Worm (Caenorhabditis elegans) whole organism, midembryonic: Measurements from ENCODE around the gene srz-91.
"Not testable (repeated sequence)": the region's sequence is repeated elsewhere in the genome, so short reads cannot be mapped to it uniquely, and the experiment has no call there.

Source experiments
- T22C8.4 ChIP-seq: fragments of 200-800 bp; sonication (Bioruptor generic); IDR thresholded peaks from 2 replicates; pipeline ENCODE4 v1.3.6; 2022; ENCODE audit warnings: missing genetic modification characterization, missing compliant biosample characterization
- cog-1 ChIP-seq: sonication (generic microtip); optimal IDR thresholded peaks from 2 replicates; lab custom pipeline; 2016; ENCODE audit warnings: missing genetic modification characterization, missing compliant biosample characterization
- flt-1 ChIP-seq: fragments of 200-800 bp; sonication (Bioruptor generic); IDR thresholded peaks from 2 replicates; pipeline ENCODE4 v1.3.6; 2022; ENCODE audit warnings: missing genetic modification characterization, missing compliant biosample characterization
- klf-2 ChIP-seq: fragments of 200-800 bp; sonication (Bioruptor generic); conservative IDR thresholded peaks from 2 replicates; pipeline ENCODE4 v1.3.6; 2022; ENCODE audit warnings: missing genetic modification reagents, missing genetic modification characterization, missing compliant biosample characterization
- med-1 ChIP-seq: sonication (generic microtip); optimal IDR thresholded peaks from 2 replicates; lab custom pipeline; 2017; ENCODE audit warnings: missing genetic modification characterization, mild to moderate bottlenecking, missing compliant biosample characterization, antibody characterized with exemption, missing genetic modification reagents; ENCODE audit not compliant: insufficient read depth
- ref-1 ChIP-seq: fragments of 200-800 bp; sonication (Bioruptor generic); conservative IDR thresholded peaks from 2 replicates; pipeline ENCODE4 v1.3.6; 2022; ENCODE audit warnings: missing genetic modification reagents, missing genetic modification characterization, missing compliant biosample characterization
- tab-1 ChIP-seq: fragments of 200-800 bp; sonication (Bioruptor generic); IDR thresholded peaks from 2 replicates; pipeline ENCODE4 v1.3.6; 2022; ENCODE audit warnings: missing genetic modification characterization, missing compliant biosample characterization
- ztf-23 ChIP-seq: fragments of 200-800 bp; sonication (Bioruptor generic); IDR thresholded peaks from 2 replicates; pipeline ENCODE4 v1.3.6; 2022; ENCODE audit warnings: missing genetic modification reagents, missing genetic modification characterization, missing compliant biosample characterization
- ztf-29 ChIP-seq: fragments of 200-800 bp; sonication (Bioruptor generic); IDR thresholded peaks from 2 replicates; pipeline ENCODE4 v1.3.6; 2022; ENCODE audit warnings: missing genetic modification reagents, missing genetic modification characterization, missing compliant biosample characterization

Gene srz-91

ce11 chrV:17606050-17606449, 1.8 kb upstream of the srz-91 start, which contains the start of gene Y6G8.16:
Gene Y6G8.16 (plus strand): TSS chrV:17606350.
- not testable (repeated sequence) for TF ChIP-seq cog-1 (tag; lab: Kevin White, UChicago); tab-1; ztf-23 (GFP tag; lab: Robert Waterston, UW)

- TF ChIP-seq ref-1 (GFP tag; lab: Robert Waterston, UW); cog-1 (tag; lab: Kevin White, UChicago); ztf-23 (GFP tag; lab: Robert Waterston, UW): not testable (repeated sequence)
Observed at ce11 chrV:17610503-17610902, 2.6 kb downstream of the srz-91 start, which contains the start of gene Y6G8.15. Gene Y6G8.15 (minus strand): TSS chrV:17610603.

ce11 chrV:17614251-17614650, 6.4 kb downstream of the srz-91 start, which contains the start of gene Y6G8.14:
Gene Y6G8.14 (minus strand): TSS chrV:17614351.
- TF ChIP-seq ztf-23 (GFP tag; lab: Robert Waterston, UW) (no peak), ref-1 (GFP tag; lab: Robert Waterston, UW) (no peak), ztf-29 (GFP tag; lab: Robert Waterston, UW) (no peak), cog-1 (tag; lab: Kevin White, UChicago) (no peak), flt-1 (no peak), klf-2 (GFP tag; lab: Robert Waterston, UW) (no peak), tab-1 (no peak)

- TF ChIP-seq T22C8.4 (GFP tag; lab: Robert Waterston, UW) (no peak), ztf-23 (GFP tag; lab: Robert Waterston, UW) (no peak), klf-2 (GFP tag; lab: Robert Waterston, UW) (no peak), med-1 (GFP tag; lab: Kevin White, UChicago) (no peak), cog-1 (tag; lab: Kevin White, UChicago) (no peak), ref-1 (GFP tag; lab: Robert Waterston, UW) (no peak), flt-1 (no peak), ztf-29 (GFP tag; lab: Robert Waterston, UW) (no peak), tab-1 (no peak)
Observed at ce11 chrV:17615609-17616008, 7.7 kb downstream of the srz-91 start, which contains the start of gene Y6G8.5. Gene Y6G8.5 (minus strand): TSS chrV:17615709.

- TF ChIP-seq tab-1: no peak
- TF ChIP-seq klf-2 (GFP tag; lab: Robert Waterston, UW): no peak
- no peak for TF ChIP-seq cog-1 (tag; lab: Kevin White, UChicago)
- no peak for TF ChIP-seq flt-1
Observed at ce11 chrV:17616807-17617206, 8.9 kb downstream of the srz-91 start, which contains the start of gene Y6G8.6. Gene Y6G8.6 (minus strand): TSS chrV:17616904.

ce11 chrV:17620266-17620665, 12.4 kb downstream of the srz-91 start, which contains the start of gene Y6G8.8:
Gene Y6G8.8 (plus strand): TSS chrV:17620566.
- TF ChIP-seq flt-1: no peak

- TF ChIP-seq ref-1 (GFP tag; lab: Robert Waterston, UW): no peak
- TF ChIP-seq flt-1: no peak
- no peak for TF ChIP-seq tab-1
- no peak for TF ChIP-seq klf-2 (GFP tag; lab: Robert Waterston, UW)
- no peak for TF ChIP-seq cog-1 (tag; lab: Kevin White, UChicago)
- TF ChIP-seq T22C8.4 (GFP tag; lab: Robert Waterston, UW): no peak
- TF ChIP-seq ztf-29 (GFP tag; lab: Robert Waterston, UW): no peak
- no peak for TF ChIP-seq ztf-23 (GFP tag; lab: Robert Waterston, UW)
- TF ChIP-seq med-1 (GFP tag; lab: Kevin White, UChicago): no peak
Observed at ce11 chrV:17623230-17623629, 15.3 kb downstream of the srz-91 start, which contains the start of gene F57G4.1. Gene F57G4.1 (plus strand): TSS chrV:17623530.

ce11 chrV:17624906-17625305, 17.0 kb downstream of the srz-91 start, which contains the start of gene F57G4.11:
Gene F57G4.11 (plus strand): TSS chrV:17625206.
- TF ChIP-seq flt-1 (no peak), tab-1 (no peak), ref-1 (GFP tag; lab: Robert Waterston, UW) (no peak), T22C8.4 (GFP tag; lab: Robert Waterston, UW) (no peak), klf-2 (GFP tag; lab: Robert Waterston, UW) (no peak), ztf-23 (GFP tag; lab: Robert Waterston, UW) (no peak), cog-1 (tag; lab: Kevin White, UChicago) (no peak), ztf-29 (GFP tag; lab: Robert Waterston, UW) (no peak)

ce11 chrV:17628566-17628965, 20.7 kb downstream of the srz-91 start, which contains the start of gene F57G4.10:
Gene F57G4.10 (plus strand): TSS chrV:17628866.
- TF ChIP-seq klf-2 (GFP tag; lab: Robert Waterston, UW) (no peak), T22C8.4 (GFP tag; lab: Robert Waterston, UW) (no peak), ztf-29 (GFP tag; lab: Robert Waterston, UW) (no peak), med-1 (GFP tag; lab: Kevin White, UChicago) (no peak), ztf-23 (GFP tag; lab: Robert Waterston, UW) (no peak), tab-1 (no peak), ref-1 (GFP tag; lab: Robert Waterston, UW) (no peak), cog-1 (tag; lab: Kevin White, UChicago) (no peak), flt-1 (no peak)

- TF ChIP-seq med-1 (GFP tag; lab: Kevin White, UChicago) (no peak), klf-2 (GFP tag; lab: Robert Waterston, UW) (no peak), ztf-23 (GFP tag; lab: Robert Waterston, UW) (no peak), ref-1 (GFP tag; lab: Robert Waterston, UW) (no peak), flt-1 (no peak), ztf-29 (GFP tag; lab: Robert Waterston, UW) (no peak), T22C8.4 (GFP tag; lab: Robert Waterston, UW) (no peak), tab-1 (no peak), cog-1 (tag; lab: Kevin White, UChicago) (no peak)
Observed at ce11 chrV:17650427-17650826, 42.5 kb downstream of the srz-91 start, which contains the start of gene fbxa-192. Gene fbxa-192 (minus strand): TSS chrV:17650527.
